Worm (Caenorhabditis elegans): Measurements from ENCODE around the gene rbm-25.
A peak's percentile ranks its signal among the peaks of the same experiment; 100 is the strongest.

DNA sequence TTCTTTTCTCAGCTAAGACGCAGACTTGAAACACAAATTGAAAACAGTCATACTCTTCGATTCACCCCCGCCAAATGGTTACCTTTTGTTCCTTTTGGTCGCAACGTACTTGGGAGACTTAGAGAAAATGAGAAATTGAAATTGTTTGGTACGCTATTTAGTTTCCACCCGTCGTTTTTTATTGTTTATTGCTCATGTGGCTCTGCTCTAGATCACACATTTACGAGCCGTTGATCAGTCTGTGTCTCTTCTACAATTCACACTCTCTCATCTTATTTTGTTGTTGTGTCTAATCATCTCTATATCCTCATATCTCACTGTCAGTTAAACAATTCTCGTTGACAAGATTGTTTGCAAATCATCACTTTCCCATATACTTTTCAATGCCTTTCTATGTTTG lies 10.0 kb upstream of the rbm-25 start:
- TF ChIP-seq mdl-1 (tag; optimal IDR thresholded peaks at IDR 0.05) = no peak
- no peak for TF ChIP-seq ama-1 (optimal IDR thresholded peaks at IDR 0.05)
- TF ChIP-seq pqm-1 (tag; optimal IDR thresholded peaks at IDR 0.05) = no peak
- no peak for TF ChIP-seq ZK546.5 (tag; optimal IDR thresholded peaks at IDR 0.05)
- no peak for TF ChIP-seq nhr-11 (tag; optimal IDR thresholded peaks at IDR 0.05)
- TF ChIP-seq nhr-28 (tag; optimal IDR thresholded peaks at IDR 0.05) = no peak
- TF ChIP-seq pha-4 (tag; optimal IDR thresholded peaks at IDR 0.05) = peak; percentile 43
- no peak for TF ChIP-seq jun-1 (tag; optimal IDR thresholded peaks at IDR 0.05)
